Worm (Caenorhabditis elegans) whole organism, late embryonic: ENCODE data around the gene K08H2.2.

Experiments
- C38D4.7 ChIP-seq: fragments of 200-800 bp; sonication (Bioruptor generic); optimal IDR thresholded peaks from 2 replicates; lab custom pipeline; 2018; ENCODE audit warnings: mild to moderate bottlenecking, missing genetic modification characterization, moderate library complexity, missing compliant biosample characterization
- K09A11.1 ChIP-seq: sonication (generic microtip); optimal IDR thresholded peaks from 2 replicates; lab custom pipeline; 2017; ENCODE audit warnings: antibody characterized with exemption, mild to moderate bottlenecking, missing genetic modification characterization, missing compliant biosample characterization; ENCODE audit not compliant: insufficient read depth
- T23F11.4 ChIP-seq: fragments of 200-800 bp; sonication (Bioruptor generic); optimal IDR thresholded peaks from 2 replicates; lab custom pipeline; 2018; ENCODE audit warnings: mild to moderate bottlenecking, missing genetic modification characterization, missing compliant biosample characterization
- Y22D7AL.16 ChIP-seq: sonication (generic microtip); optimal IDR thresholded peaks from 2 replicates; lab custom pipeline; 2016; ENCODE audit warnings: missing genetic modification characterization, missing compliant biosample characterization
- ahr-1 ChIP-seq: sonication (generic microtip); optimal IDR thresholded peaks from 2 replicates; lab custom pipeline; 2016; ENCODE audit warnings: missing genetic modification characterization, missing compliant biosample characterization
- ama-1 ChIP-seq: fragments of 150-350 bp; optimal IDR thresholded peaks from 2 replicates; lab custom pipeline; 2014
- ceh-14 ChIP-seq: sonication (generic microtip); optimal IDR thresholded peaks from 2 replicates; lab custom pipeline; 2016; ENCODE audit warnings: missing genotype, missing genetic modification characterization, missing compliant biosample characterization
- ceh-19 ChIP-seq: fragments of 200-800 bp; sonication (Bioruptor generic); optimal IDR thresholded peaks from 2 replicates; lab custom pipeline; 2018; ENCODE audit warnings: mild to moderate bottlenecking, missing genetic modification characterization, missing compliant biosample characterization
- ceh-30 ChIP-seq: fragments of 150-350 bp; optimal IDR thresholded peaks from 2 replicates; lab custom pipeline; 2014; ENCODE audit warnings: missing biosample characterization, missing genetic modification characterization
- ceh-31 ChIP-seq: sonication (generic microtip); optimal IDR thresholded peaks from 2 replicates; lab custom pipeline; 2016; ENCODE audit warnings: missing genetic modification characterization, missing compliant biosample characterization
- ceh-34 ChIP-seq: sonication (generic microtip); optimal IDR thresholded peaks from 2 replicates; lab custom pipeline; 2016; ENCODE audit warnings: mild to moderate bottlenecking, missing genetic modification characterization, missing compliant biosample characterization
- ceh-45 ChIP-seq: fragments of 200-800 bp; sonication (Bioruptor generic); IDR thresholded peaks from 2 replicates; pipeline ENCODE4 v1.3.6; 2022; ENCODE audit warnings: missing genetic modification reagents, missing genetic modification characterization, missing compliant biosample characterization
- ceh-48 ChIP-seq: sonication (generic microtip); optimal IDR thresholded peaks from 2 replicates; lab custom pipeline; 2016; ENCODE audit warnings: missing genetic modification characterization, inconsistent platforms, missing compliant biosample characterization
- ceh-6 ChIP-seq: fragments of 200-800 bp; sonication (Bioruptor generic); optimal IDR thresholded peaks from 2 replicates; lab custom pipeline; 2018; ENCODE audit warnings: mild to moderate bottlenecking, missing genetic modification characterization, missing compliant biosample characterization
- dve-1 ChIP-seq: sonication (generic microtip); optimal IDR thresholded peaks from 2 replicates; lab custom pipeline; 2017; ENCODE audit warnings: antibody characterized with exemption, mild to moderate bottlenecking, missing genetic modification characterization, missing compliant biosample characterization
- elt-2 ChIP-seq: sonication (generic microtip); optimal IDR thresholded peaks from 2 replicates; lab custom pipeline; 2016; ENCODE audit warnings: missing genetic modification reagents, missing genetic modification characterization, missing compliant biosample characterization
- elt-4 ChIP-seq: sonication (generic microtip); optimal IDR thresholded peaks from 2 replicates; lab custom pipeline; 2016; ENCODE audit warnings: missing genetic modification characterization, missing compliant biosample characterization
- ets-4 ChIP-seq: sonication (generic microtip); optimal IDR thresholded peaks from 2 replicates; lab custom pipeline; 2016; ENCODE audit warnings: missing genetic modification characterization, missing compliant biosample characterization
- eyg-1 ChIP-seq: sonication (generic microtip); optimal IDR thresholded peaks from 2 replicates; lab custom pipeline; 2016; ENCODE audit warnings: missing genotype, missing genetic modification characterization, missing compliant biosample characterization
- fkh-10 ChIP-seq: fragments of 150-350 bp; optimal IDR thresholded peaks from 2 replicates; lab custom pipeline; 2014; ENCODE audit warnings: missing biosample characterization, missing genetic modification reagents, missing genetic modification characterization
- fkh-6 ChIP-seq: sonication (generic microtip); optimal IDR thresholded peaks from 2 replicates; lab custom pipeline; 2016; ENCODE audit warnings: missing genetic modification characterization, missing compliant biosample characterization
- gmeb-2 ChIP-seq: sonication (generic microtip); optimal IDR thresholded peaks from 2 replicates; lab custom pipeline; 2016; ENCODE audit warnings: missing genetic modification characterization, inconsistent platforms, missing compliant biosample characterization
- hlh-13 ChIP-seq: fragments of 200-800 bp; sonication (Bioruptor generic); optimal IDR thresholded peaks from 2 replicates; lab custom pipeline; 2018; ENCODE audit warnings: mild to moderate bottlenecking, missing genetic modification characterization, missing compliant biosample characterization
- lim-6 ChIP-seq: sonication (generic microtip); optimal IDR thresholded peaks from 2 replicates; lab custom pipeline; 2016; ENCODE audit warnings: missing genetic modification characterization, missing compliant biosample characterization
- nfya-1 ChIP-seq: sonication (generic microtip); optimal IDR thresholded peaks from 2 replicates; lab custom pipeline; 2017; ENCODE audit warnings: missing genetic modification characterization, mild to moderate bottlenecking, missing compliant biosample characterization, antibody characterized with exemption, moderate library complexity
- pag-3 ChIP-seq: sonication (generic microtip); optimal IDR thresholded peaks from 2 replicates; lab custom pipeline; 2016; ENCODE audit warnings: missing compliant biosample characterization, missing genetic modification characterization, borderline replicate concordance
- pat-9 ChIP-seq: fragments of 200-800 bp; sonication (Bioruptor generic); optimal IDR thresholded peaks from 2 replicates; lab custom pipeline; 2018; ENCODE audit warnings: mild to moderate bottlenecking, missing genetic modification characterization, moderate library complexity, missing compliant biosample characterization
- pha-2 ChIP-seq: sonication (generic microtip); optimal IDR thresholded peaks from 2 replicates; lab custom pipeline; 2017; ENCODE audit warnings: mild to moderate bottlenecking, missing genetic modification characterization, missing compliant biosample characterization
- pqm-1 ChIP-seq: sonication (generic microtip); optimal IDR thresholded peaks from 2 replicates; lab custom pipeline; 2016; ENCODE audit warnings: missing genetic modification characterization, missing compliant biosample characterization
- pros-1 ChIP-seq: fragments of 150-350 bp; optimal IDR thresholded peaks from 2 replicates; lab custom pipeline; 2014; ENCODE audit warnings: missing biosample characterization, missing genetic modification reagents, missing genetic modification characterization
- ref-2 ChIP-seq: sonication (generic microtip); optimal IDR thresholded peaks from 2 replicates; lab custom pipeline; 2016; ENCODE audit warnings: missing genetic modification characterization, missing compliant biosample characterization
- rnt-1 ChIP-seq: sonication (generic microtip); optimal IDR thresholded peaks from 2 replicates; lab custom pipeline; 2016; ENCODE audit warnings: missing genetic modification characterization, missing compliant biosample characterization
- sdc-2 ChIP-seq: sonication (generic microtip); optimal IDR thresholded peaks from 2 replicates; lab custom pipeline; 2016; ENCODE audit warnings: missing genotype, missing genetic modification characterization, missing compliant biosample characterization
- sox-2 ChIP-seq: fragments of 200-800 bp; sonication (Bioruptor generic); IDR thresholded peaks from 2 replicates; pipeline ENCODE4 v1.3.6; 2022; ENCODE audit warnings: missing genetic modification reagents, missing genetic modification characterization, missing compliant biosample characterization
- sox-4 ChIP-seq: sonication (generic microtip); optimal IDR thresholded peaks from 2 replicates; lab custom pipeline; 2017; ENCODE audit warnings: mild to moderate bottlenecking, missing genetic modification characterization, inconsistent platforms, missing compliant biosample characterization
- syd-9 ChIP-seq: sonication (generic microtip); optimal IDR thresholded peaks from 2 replicates; lab custom pipeline; 2016; ENCODE audit warnings: mild to moderate bottlenecking, missing genetic modification characterization, moderate library complexity, missing compliant biosample characterization
- tbx-7 ChIP-seq: sonication (generic microtip); optimal IDR thresholded peaks from 2 replicates; lab custom pipeline; 2016; ENCODE audit warnings: missing genotype, missing genetic modification characterization, missing compliant biosample characterization
- unc-55 ChIP-seq: sonication (generic microtip); optimal IDR thresholded peaks from 2 replicates; lab custom pipeline; 2017; ENCODE audit warnings: missing biosample characterization, missing genetic modification reagents, missing genetic modification characterization
- zip-5 ChIP-seq: sonication (generic microtip); optimal IDR thresholded peaks from 2 replicates; lab custom pipeline; 2016; ENCODE audit warnings: missing genetic modification characterization, missing compliant biosample characterization

The K08H2.2 gene

DNA sequence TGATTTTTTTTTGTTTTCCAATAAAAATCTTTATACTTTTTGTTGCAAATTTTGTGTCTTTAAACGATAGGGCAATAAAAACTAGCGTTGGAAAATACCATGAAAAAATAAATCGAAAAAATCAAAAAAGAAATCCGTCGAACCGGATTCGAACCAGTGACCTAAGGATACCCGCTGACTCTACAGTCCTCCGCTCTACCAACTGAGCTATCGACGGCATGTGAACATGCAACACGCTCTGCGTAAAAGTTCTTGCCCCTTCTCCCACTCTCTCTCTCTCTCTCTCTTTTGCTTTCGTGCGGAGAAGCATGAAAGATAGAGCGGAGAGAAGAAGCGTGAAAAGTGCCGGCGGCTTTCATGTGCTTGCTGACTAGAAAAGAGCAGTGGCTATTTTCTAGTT is 29.8 kb upstream of the K08H2.2 start (continued):
- TF ChIP-seq ceh-19 (peak; percentile 86), pros-1 (no peak), ceh-48 (tag; lab: Kevin White, UChicago) (peak; percentile 57), rnt-1 (tag; lab: Kevin White, UChicago) (peak; percentile 10), ets-4 (peak; percentile 56), fkh-6 (tag; lab: Kevin White, UChicago) (peak; percentile 64), unc-55 (no peak), zip-5 (tag; lab: Kevin White, UChicago) (peak; percentile 43), gmeb-2 (peak; percentile 81), C38D4.7 (peak; percentile 77), sdc-2 (peak; percentile 81), pha-2 (peak; percentile 69), K09A11.1 (tag; lab: Kevin White, UChicago) (no peak), ama-1 (no peak), sox-4 (tag; lab: Kevin White, UChicago) (peak; percentile 81), pag-3 (tag; lab: Kevin White, UChicago) (no peak), ceh-34 (tag; lab: Kevin White, UChicago) (peak; percentile 48), T23F11.4 (peak; percentile 62), ref-2 (tag; lab: Kevin White, UChicago) (peak; percentile 80), pat-9 (tag; lab: Kevin White, UChicago) (peak; percentile 78), ceh-14 (peak; percentile 84)

DNA sequence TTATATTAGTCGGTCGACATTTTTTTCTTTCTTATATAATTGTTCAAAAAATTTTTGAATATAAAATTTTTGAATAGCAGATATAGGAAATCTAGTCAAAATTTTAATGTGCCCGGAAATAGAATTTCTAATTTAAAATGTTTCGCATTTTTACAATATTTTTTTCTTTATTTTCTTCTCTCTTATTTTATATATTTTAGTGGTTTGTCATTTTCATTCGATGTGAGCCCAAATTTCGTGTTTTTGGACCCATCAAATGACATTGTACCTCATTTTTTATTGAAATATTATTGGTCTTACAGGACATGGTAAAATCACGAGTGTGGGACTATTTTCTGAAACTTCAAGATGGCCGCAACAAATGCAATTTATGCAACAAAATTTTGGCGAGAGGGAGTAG is 27.4 kb upstream of the K08H2.2 start, which contains the start of gene K09A11.1:
K09A11.1 (plus strand) TSS at position 301 of the 400 bp plus-strand sequence.
- TF ChIP-seq pqm-1 (tag; lab: Kevin White, UChicago) (no peak), ceh-34 (tag; lab: Kevin White, UChicago) (no peak), nfya-1 (tag; lab: Kevin White, UChicago) (no peak), sox-4 (tag; lab: Kevin White, UChicago) (no peak), ceh-31 (tag; lab: Kevin White, UChicago) (no peak), ceh-14 (no peak), pat-9 (tag; lab: Kevin White, UChicago) (no peak), elt-4 (tag; lab: Kevin White, UChicago) (no peak), fkh-10 (GFP tag; lab: Kevin White, UChicago) (no peak), syd-9 (tag; lab: Kevin White, UChicago) (no peak), ceh-30 (no peak), Y22D7AL.16 (tag; lab: Kevin White, UChicago) (no peak), ceh-48 (tag; lab: Kevin White, UChicago) (no peak), T23F11.4 (no peak), ceh-6 (GFP tag; lab: Kevin White, UChicago) (no peak), sox-2 (GFP tag; lab: Robert Waterston, UW) (no peak), hlh-13 (GFP tag; lab: Kevin White, UChicago) (no peak)

- no peak for TF ChIP-seq tbx-7 (tag; lab: Kevin White, UChicago)
- no peak for TF ChIP-seq T23F11.4
- TF ChIP-seq elt-2 (tag; lab: Kevin White, UChicago), result peak; percentile 92
- no peak for TF ChIP-seq lim-6 (tag; lab: Kevin White, UChicago)
- no peak for TF ChIP-seq eyg-1
Observed at ce11 chrX:13257577-13257976, 22.8 kb upstream of the K08H2.2 start, which contains the start of gene K08H2.10. Gene K08H2.10 (plus strand): TSS chrX:13257806.

ce11 chrX:13251914-13252434 is 17.2 kb upstream of the K08H2.2 start, which contains the start of gene nhr-32:
Gene nhr-32 (plus strand): TSS chrX:13251964.
- TF ChIP-seq ahr-1 (tag; lab: Kevin White, UChicago) (no peak), dve-1 (no peak), ceh-45 (GFP tag; lab: Robert Waterston, UW) (no peak), ceh-31 (tag; lab: Kevin White, UChicago) (no peak), C38D4.7 (no peak), ama-1 (no peak), eyg-1 (no peak), hlh-13 (GFP tag; lab: Kevin White, UChicago) (no peak)
